Fruit fly (Drosophila melanogaster): ENCODE results near the gene CG6656.

The CG6656 gene

DNA sequence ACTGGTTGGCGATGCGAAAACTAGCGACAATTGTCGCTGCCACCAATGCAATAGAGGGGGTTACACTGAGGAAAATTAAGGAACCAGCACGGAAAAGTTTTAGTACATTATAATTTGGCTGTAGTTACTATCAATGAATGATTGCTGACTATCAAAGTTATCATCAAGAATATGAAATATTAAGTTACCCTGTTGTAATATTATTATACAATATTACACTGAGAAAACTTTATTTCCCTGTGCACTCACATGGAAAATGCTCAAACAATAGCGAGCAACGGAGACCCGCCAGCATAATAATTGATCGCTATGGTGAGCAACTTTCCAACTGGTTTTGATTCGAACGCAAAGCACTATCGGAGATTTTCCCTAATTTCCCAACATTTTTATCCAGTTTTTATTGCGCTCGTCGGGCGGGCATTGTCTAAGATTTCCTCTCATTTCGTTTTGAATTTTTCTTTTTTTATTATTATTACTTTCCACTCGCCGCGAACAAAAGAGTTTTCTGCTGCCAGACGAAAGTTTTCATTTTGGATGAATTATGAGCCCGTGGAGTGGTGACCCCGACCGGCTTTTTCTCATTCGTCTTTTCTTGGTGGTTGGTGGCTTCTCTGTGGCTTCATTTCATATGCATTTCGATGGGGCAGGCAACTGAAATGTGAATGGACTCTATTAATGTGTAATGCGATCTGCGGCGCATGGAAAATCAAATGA is 12.8 kb upstream of the CG6656 start:
- TF ChIP-seq D1 (tag; optimal IDR thresholded peaks at IDR 0.05) (no peak), Ets98B (GFP tag; IDR thresholded peaks at IDR 0.05) (peak; percentile 94), CG34367 (tag; optimal IDR thresholded peaks at IDR 0.05) (no peak), CG13204 (GFP tag; optimal IDR thresholded peaks at IDR 0.05) (no peak), Pif1B (GFP tag; optimal IDR thresholded peaks at IDR 0.05) (peak; percentile 41), fd96Ca (GFP tag; IDR thresholded peaks at IDR 0.05) (no peak; the same call in none of the 3 replicates), CG8301 (tag; optimal IDR thresholded peaks at IDR 0.05) (peak; percentile 91), CG12605 (GFP tag; IDR thresholded peaks at IDR 0.05) (peak; percentile 86), gl (tag; optimal IDR thresholded peaks at IDR 0.05) (no peak), CG8159 (tag; optimal IDR thresholded peaks at IDR 0.05) (peak; percentile 8), Pif1A (GFP tag; optimal IDR thresholded peaks at IDR 0.05) (peak; percentile 73), CG17806 (tag; optimal IDR thresholded peaks at IDR 0.05) (peak; percentile 21), CG10348 (GFP tag; IDR thresholded peaks at IDR 0.05) (peak; percentile 78), CG15710 (tag; optimal IDR thresholded peaks at IDR 0.05) (no peak), EcR (GFP tag; optimal IDR thresholded peaks at IDR 0.05) (no peak), CG14655 (GFP tag; optimal IDR thresholded peaks at IDR 0.05) (peak; percentile 85), CG4496 (GFP tag; IDR thresholded peaks at IDR 0.05) (peak; percentile 94), CG32121 (GFP tag; IDR thresholded peaks at IDR 0.05) (peak; percentile 93), Snoo (tag; optimal IDR thresholded peaks at IDR 0.05) (no peak), CG9948 (tag; optimal IDR thresholded peaks at IDR 0.05) (peak; percentile 16), rn (GFP tag; IDR thresholded peaks at IDR 0.05) (peak; percentile 79)

DNA sequence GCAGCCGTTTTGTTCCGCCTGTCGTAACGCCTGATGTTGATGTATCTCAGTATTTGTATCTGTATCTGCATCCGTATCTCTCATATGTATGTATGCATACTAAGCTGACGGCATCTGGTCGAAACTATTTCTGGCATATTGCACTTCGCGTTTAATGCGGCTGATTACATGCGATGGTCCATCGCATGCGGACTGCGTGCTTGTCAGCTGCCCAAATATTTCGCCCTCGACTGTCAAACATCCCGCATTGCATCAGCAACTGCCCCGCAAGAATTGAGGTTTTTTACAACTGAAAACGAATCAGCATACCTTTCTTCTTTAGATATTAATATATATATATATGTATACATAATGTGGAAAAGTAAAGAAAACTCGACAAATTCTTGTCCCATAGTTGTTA is 12.2 kb upstream of the CG6656 start:
- TF ChIP-seq CG14655 (GFP tag; optimal IDR thresholded peaks at IDR 0.05) (peak; percentile 41), CG4496 (GFP tag; IDR thresholded peaks at IDR 0.05) (no peak)

DNA sequence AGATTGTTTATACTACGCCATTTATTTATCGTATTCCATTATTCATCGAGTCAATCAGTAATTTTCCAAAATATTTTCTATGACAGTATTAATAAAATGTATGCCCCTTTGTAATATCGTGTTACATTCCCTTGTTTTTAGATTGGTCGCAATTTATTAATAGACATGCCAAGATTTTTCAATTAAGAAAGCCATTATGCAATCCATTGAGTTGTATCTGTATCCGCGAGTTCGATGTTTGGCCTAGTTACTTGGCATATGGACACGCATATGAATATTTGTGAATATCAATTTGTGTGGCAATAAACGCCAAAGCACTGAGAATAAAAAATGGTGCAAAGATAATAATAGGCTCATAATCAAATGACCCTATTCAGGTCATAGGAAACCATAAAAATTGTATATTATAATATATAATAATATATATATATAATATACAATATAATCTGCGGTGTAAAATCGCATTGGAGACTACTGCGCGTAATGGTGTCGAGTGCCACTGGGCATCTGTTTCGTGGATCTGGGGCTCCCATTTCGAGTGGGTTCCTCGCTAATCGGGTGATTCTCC is 11.2 kb upstream of the CG6656 start:
- TF ChIP-seq CG14655 (GFP tag; optimal IDR thresholded peaks at IDR 0.05), result peak; percentile 16
- no peak for TF ChIP-seq CG15710 (tag; optimal IDR thresholded peaks at IDR 0.05)
- TF ChIP-seq CG32121 (GFP tag; IDR thresholded peaks at IDR 0.05), result 0 out of 2 replicates have a peak, but pooled peaks have one; percentile 23
- no peak for TF ChIP-seq CG13204 (GFP tag; optimal IDR thresholded peaks at IDR 0.05)

DNA sequence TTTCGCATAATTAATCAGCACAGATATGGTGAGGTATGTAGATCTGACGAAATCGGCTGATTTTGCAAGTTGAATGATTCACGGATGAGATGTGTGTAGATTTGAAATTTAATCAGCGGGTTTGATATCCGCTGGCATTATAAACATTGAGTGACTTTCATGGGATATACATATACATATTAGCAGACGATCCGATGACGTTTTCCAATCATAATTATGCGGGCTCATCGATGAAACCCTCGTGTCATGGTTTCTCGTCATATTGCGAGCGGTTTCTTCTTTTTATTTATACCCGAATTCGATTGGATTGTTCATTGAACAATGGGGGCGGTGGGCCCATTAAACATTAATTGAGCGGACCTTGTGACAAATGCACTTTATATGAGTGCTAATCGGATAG is 10.6 kb upstream of the CG6656 start:
- no peak for TF ChIP-seq CG34367 (tag; optimal IDR thresholded peaks at IDR 0.05)
- no peak for TF ChIP-seq CG9948 (tag; optimal IDR thresholded peaks at IDR 0.05)
- TF ChIP-seq Pif1B (GFP tag; optimal IDR thresholded peaks at IDR 0.05), result no peak
- TF ChIP-seq CG4496 (GFP tag; IDR thresholded peaks at IDR 0.05), result no peak
- no peak for TF ChIP-seq Pif1A (GFP tag; optimal IDR thresholded peaks at IDR 0.05)
- TF ChIP-seq CG15710 (tag; optimal IDR thresholded peaks at IDR 0.05), result no peak
- no peak for TF ChIP-seq CG17806 (tag; optimal IDR thresholded peaks at IDR 0.05)
- no peak for TF ChIP-seq CG8301 (tag; optimal IDR thresholded peaks at IDR 0.05)
- TF ChIP-seq Ets98B (GFP tag; IDR thresholded peaks at IDR 0.05), result no peak
- no peak for TF ChIP-seq Snoo (tag; optimal IDR thresholded peaks at IDR 0.05)
- TF ChIP-seq CG12605 (GFP tag; IDR thresholded peaks at IDR 0.05), result no peak
- no peak for TF ChIP-seq rn (GFP tag; IDR thresholded peaks at IDR 0.05)
- TF ChIP-seq CG10348 (GFP tag; IDR thresholded peaks at IDR 0.05), result no peak
- no peak for TF ChIP-seq fd96Ca (GFP tag; IDR thresholded peaks at IDR 0.05)
- TF ChIP-seq CG8159 (tag; optimal IDR thresholded peaks at IDR 0.05), result no peak
- TF ChIP-seq gl (tag; optimal IDR thresholded peaks at IDR 0.05), result no peak

DNA sequence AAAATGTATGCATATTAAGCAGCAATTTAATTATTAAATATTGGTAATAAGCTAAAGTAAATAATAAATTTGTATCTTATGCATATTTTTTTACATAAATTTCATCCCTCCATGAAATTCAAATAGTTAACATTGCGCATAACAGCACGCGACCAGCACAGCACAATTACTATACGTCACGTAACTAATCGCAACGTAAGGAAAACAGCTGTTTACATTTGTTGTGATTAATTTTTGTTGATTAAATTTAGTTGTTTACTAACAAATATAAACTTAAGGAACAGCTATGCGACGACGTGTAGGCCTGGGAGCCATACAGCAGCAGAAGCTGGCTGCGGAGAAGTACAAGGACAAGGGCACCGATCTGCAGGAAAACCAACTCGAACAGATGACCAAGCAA is 10.1 kb upstream of the CG6656 start, which contains the start of gene lsn:
lsn (plus strand) TSS at position 177 of the 400 bp plus-strand sequence.
- TF ChIP-seq D1 (tag; optimal IDR thresholded peaks at IDR 0.05) (peak; percentile 46), fd96Ca (GFP tag; IDR thresholded peaks at IDR 0.05) (no peak)

DNA sequence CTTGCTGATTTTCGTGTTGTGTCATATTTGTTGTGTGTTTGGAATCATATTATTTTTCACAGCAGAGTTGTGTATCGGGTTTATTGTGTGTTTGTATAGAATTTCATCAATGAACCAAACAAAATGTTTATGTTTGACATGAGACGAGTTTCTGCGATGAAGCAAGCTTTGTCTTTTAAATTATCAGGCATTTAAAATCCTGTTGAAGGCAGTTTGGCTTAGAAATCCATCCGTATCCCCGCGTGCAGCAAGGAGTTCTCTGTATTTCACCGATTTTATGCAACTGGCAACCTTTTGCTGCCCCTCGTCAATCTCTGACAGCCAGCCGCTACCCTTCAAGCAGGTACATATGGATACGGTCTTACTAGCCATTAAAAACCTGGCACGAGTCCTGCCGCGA is 7.3 kb upstream of the CG6656 start, which contains the start of the genes CG6569 and Cby:
CG6569 (minus strand) TSS at position 101 of the 400 bp plus-strand sequence.
Cby (plus strand) TSS at position 185 of the 400 bp plus-strand sequence.
- TF ChIP-seq fd96Ca (GFP tag; IDR thresholded peaks at IDR 0.05) (no peak), gl (tag; optimal IDR thresholded peaks at IDR 0.05) (no peak)

DNA sequence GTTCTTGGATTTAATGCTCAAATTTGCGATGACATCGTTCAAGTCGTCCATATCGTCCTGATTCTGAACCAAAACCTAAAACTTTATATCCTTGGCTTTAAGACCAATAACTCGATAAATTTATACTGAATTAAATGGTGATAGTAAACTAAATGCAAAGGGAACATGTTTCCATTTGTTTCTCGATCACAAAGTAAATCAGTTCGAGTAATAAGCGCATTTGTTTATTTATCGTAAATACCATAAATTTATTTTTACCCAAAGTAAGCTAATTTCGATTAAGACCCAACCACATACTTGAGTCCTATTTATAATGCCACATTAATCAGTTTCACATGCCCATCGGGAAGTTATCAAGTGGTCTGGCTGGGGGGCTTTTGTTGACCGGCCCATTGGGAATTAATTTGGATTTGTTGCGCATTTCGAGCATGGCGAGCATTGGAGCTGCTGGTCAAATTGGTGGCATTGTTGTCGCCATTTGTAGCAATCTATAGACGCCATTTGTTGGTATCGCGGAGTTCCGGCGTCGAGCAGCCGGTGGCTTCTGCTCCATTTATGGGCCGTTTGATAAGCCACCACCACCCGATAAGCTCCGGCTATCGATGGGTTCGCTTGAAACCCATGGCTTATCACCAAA is 5.5 kb upstream of the CG6656 start, which contains the start of gene CG31174:
CG31174 (minus strand) TSS at position 51 of the 637 bp plus-strand sequence.
- TF ChIP-seq fd96Ca (GFP tag; IDR thresholded peaks at IDR 0.05), result no peak
- TF ChIP-seq CG12605 (GFP tag; IDR thresholded peaks at IDR 0.05), result no peak
- no peak for TF ChIP-seq CG15710 (tag; optimal IDR thresholded peaks at IDR 0.05)
- TF ChIP-seq CG32121 (GFP tag; IDR thresholded peaks at IDR 0.05), result no peak
- TF ChIP-seq Pif1B (GFP tag; optimal IDR thresholded peaks at IDR 0.05), result no peak
- no peak for TF ChIP-seq CG13204 (GFP tag; optimal IDR thresholded peaks at IDR 0.05)
- TF ChIP-seq D1 (tag; optimal IDR thresholded peaks at IDR 0.05), result no peak
- TF ChIP-seq rn (GFP tag; IDR thresholded peaks at IDR 0.05), result no peak
- TF ChIP-seq CG34367 (tag; optimal IDR thresholded peaks at IDR 0.05), result no peak
- TF ChIP-seq CG14655 (GFP tag; optimal IDR thresholded peaks at IDR 0.05), result no peak
- TF ChIP-seq gl (tag; optimal IDR thresholded peaks at IDR 0.05), result no peak
- no peak for TF ChIP-seq Snoo (tag; optimal IDR thresholded peaks at IDR 0.05)
- no peak for TF ChIP-seq Pif1A (GFP tag; optimal IDR thresholded peaks at IDR 0.05)
- no peak for TF ChIP-seq CG8159 (tag; optimal IDR thresholded peaks at IDR 0.05)
- no peak for TF ChIP-seq CG9948 (tag; optimal IDR thresholded peaks at IDR 0.05)
